Worm (Caenorhabditis elegans) whole organism, L4/young adult: ENCODE data around the gene F55H2.8.

ENCODE experiments used
- dao-5 ChIP-seq: sonication (generic microtip); optimal IDR thresholded peaks from 2 replicates; lab custom pipeline; 2016; ENCODE audit warnings: missing genotype, missing genetic modification characterization, moderate library complexity, missing compliant biosample characterization
- him-1 ChIP-seq: sonication (generic microtip); optimal IDR thresholded peaks from 2 replicates; lab custom pipeline; 2016; ENCODE audit warnings: missing genotype, missing genetic modification reagents, missing genetic modification characterization, missing compliant biosample characterization

DNA sequence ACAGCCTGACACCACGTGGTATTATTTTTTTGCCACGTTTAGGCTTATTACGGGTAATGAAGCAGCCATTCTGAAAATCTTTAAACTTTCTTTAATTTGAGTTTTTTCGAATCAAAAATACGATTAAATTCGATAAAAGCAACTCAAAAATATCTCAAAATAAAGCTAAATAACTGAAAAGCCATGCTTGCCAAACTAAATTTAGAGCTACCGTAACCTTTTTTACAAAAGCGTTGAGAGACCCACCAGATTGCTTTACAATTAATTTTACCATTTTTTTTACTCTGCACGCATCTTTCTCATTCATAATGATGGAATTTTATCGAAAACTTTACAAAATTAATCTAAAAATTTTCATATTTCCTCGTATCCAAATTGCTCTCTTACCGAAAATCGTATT is 25.6 kb upstream of the F55H2.8 start:
- no peak for TF ChIP-seq him-1 (tag; lab: Kevin White, UChicago)
- no peak for TF ChIP-seq dao-5 (tag; lab: Kevin White, UChicago)
